Fruit fly (Drosophila melanogaster) whole organism, adult: ENCODE data around the gene Ifrd1.

Experiments used
- CG1620 ChIP-seq: fragments of 200-800 bp; sonication (Bioruptor generic); optimal IDR thresholded peaks from 2 replicates; lab custom pipeline; 2016; ENCODE audit warnings: missing biosample characterization, missing genetic modification characterization
- CG33017 ChIP-seq: fragments of 200-800 bp; sonication (Bioruptor generic); optimal IDR thresholded peaks from 2 replicates; lab custom pipeline; 2018; ENCODE audit warnings: missing biosample characterization, mild to moderate bottlenecking, missing genetic modification characterization, moderate library complexity
- CG5204 ChIP-seq: fragments of 200-800 bp; sonication (Bioruptor generic); optimal IDR thresholded peaks from 2 replicates; lab custom pipeline; 2016; ENCODE audit warnings: missing biosample characterization, missing genetic modification characterization
- CG7101 ChIP-seq: fragments of 200-800 bp; sonication (Bioruptor generic); optimal IDR thresholded peaks from 2 replicates; lab custom pipeline; 2018; ENCODE audit warnings: missing biosample characterization, mild to moderate bottlenecking, missing genetic modification characterization, moderate library complexity
- cnc ChIP-seq, 2 experiments: fragments of >200 bp; optimal IDR thresholded peaks; 2 replicates each; lab custom pipeline; 2017
- ovo ChIP-seq: fragments of 200-800 bp; sonication (Bioruptor generic); optimal IDR thresholded peaks from 2 replicates; lab custom pipeline; 2016; ENCODE audit warnings: missing biosample characterization, missing genetic modification characterization
- pad ChIP-seq: fragments of 200-800 bp; sonication (Bioruptor generic); optimal IDR thresholded peaks from 3 replicates; lab custom pipeline; 2017; ENCODE audit warnings: missing biosample characterization, missing genetic modification characterization, mild to moderate bottlenecking, moderate library complexity, missing genetic modification reagents

dm6 chr2L:2847112-2847682 is 27.1 kb downstream of the Ifrd1 start, which contains the start of the genes CG3117 and CG2983:
- TF ChIP-seq pad (GFP tag; lab: Kevin White, UChicago) (no peak), CG33017 (no peak), CG5204 (GFP tag; lab: Kevin White, UChicago) (no peak), CG7101 (tag; lab: Kevin White, UChicago) (no peak), cnc (optimal IDR thresholded peaks at IDR 0.05; lab: Kevin White, UChicago) (no peak), CG1620 (GFP tag; lab: Kevin White, UChicago) (no peak), ovo (no peak)
